Worm (Caenorhabditis elegans): Measurements from ENCODE around the gene pck-1.
"Not testable (repeated sequence)": the region's sequence is repeated elsewhere in the genome, so short reads cannot be mapped to it uniquely, and the experiment has no call there.

pck-1 gene

ce11 chrIII:66160-66559 is at the start of gene pck-1:
pck-1 (minus strand) TSS chrIII:66260.
- TF ChIP-seq flt-1 (GFP tag; IDR thresholded peaks at IDR 0.05) = no peak
- no peak for TF ChIP-seq cog-1 (tag; optimal IDR thresholded peaks at IDR 0.05)
- no peak for TF ChIP-seq ztf-29 (GFP tag; IDR thresholded peaks at IDR 0.05)
- no peak for TF ChIP-seq tab-1 (GFP tag; IDR thresholded peaks at IDR 0.05)
- TF ChIP-seq klf-2 (GFP tag; conservative IDR thresholded peaks at IDR 0.05) = no peak
- TF ChIP-seq ztf-23 (GFP tag; IDR thresholded peaks at IDR 0.05) = no peak
- TF ChIP-seq T22C8.4 (GFP tag; IDR thresholded peaks at IDR 0.05) = no peak
- TF ChIP-seq med-1 (GFP tag; optimal IDR thresholded peaks at IDR 0.05; ENCODE audit: insufficient read depth) = no peak
- TF ChIP-seq ref-1 (GFP tag; conservative IDR thresholded peaks at IDR 0.05) = no peak

DNA sequence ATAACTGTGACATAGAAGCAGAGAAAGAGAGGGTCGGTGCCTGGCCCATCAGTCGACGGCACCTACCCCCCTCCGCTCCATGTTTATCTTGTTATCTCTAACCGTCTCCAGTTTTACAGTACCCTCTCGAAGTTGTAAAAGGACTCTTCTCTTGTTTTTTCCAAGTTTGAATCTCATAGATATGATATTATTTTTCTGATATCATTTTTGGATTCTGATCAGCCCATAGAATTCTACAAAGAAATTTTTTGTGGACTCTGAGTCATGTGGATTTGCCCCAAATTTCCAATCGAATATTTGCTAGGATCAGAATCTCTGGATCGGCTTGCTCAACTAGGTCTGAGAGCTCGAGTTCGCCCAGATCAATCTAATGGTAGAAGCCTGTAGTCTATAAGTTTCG is 48.5 kb upstream of the pck-1 start, which contains the start of gene C29F9.6:
Gene C29F9.6, plus strand, starts transcription at position 301 of the 400 bp plus-strand sequence.
- TF ChIP-seq tab-1 (GFP tag; IDR thresholded peaks at IDR 0.05) = no peak
- no peak for TF ChIP-seq klf-2 (GFP tag; conservative IDR thresholded peaks at IDR 0.05)
- TF ChIP-seq ref-1 (GFP tag; conservative IDR thresholded peaks at IDR 0.05) = no peak
- TF ChIP-seq ztf-29 (GFP tag; IDR thresholded peaks at IDR 0.05) = no peak
- TF ChIP-seq cog-1 (tag; optimal IDR thresholded peaks at IDR 0.05) = no peak

DNA sequence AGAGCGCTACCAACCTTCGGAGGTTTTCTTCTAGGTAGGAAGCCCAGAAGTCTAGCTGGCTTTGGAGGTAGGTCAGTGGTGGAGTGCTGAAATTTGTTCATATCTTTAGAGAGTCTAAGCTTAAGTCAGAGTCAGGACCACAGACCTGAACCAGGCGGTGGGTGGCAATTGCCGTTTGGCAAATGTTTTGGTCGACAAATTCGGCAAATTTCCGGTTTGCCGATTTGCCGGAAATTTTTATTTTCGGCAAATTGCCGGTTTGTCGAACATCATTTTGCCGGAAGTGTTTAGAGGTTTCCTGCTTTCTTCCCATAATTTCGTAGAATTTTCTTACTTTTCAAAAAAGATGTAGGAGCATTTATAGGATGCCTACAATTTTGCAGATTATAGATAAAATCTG is 32.8 kb upstream of the pck-1 start, which contains the start of gene C29F9.9:
Gene C29F9.9, minus strand, starts transcription at position 101 of the 400 bp plus-strand sequence.
- not testable (repeated sequence) for TF ChIP-seq T22C8.4 (GFP tag; IDR thresholded peaks at IDR 0.05); med-1 (GFP tag; optimal IDR thresholded peaks at IDR 0.05; ENCODE audit: insufficient read depth); ref-1 (GFP tag; conservative IDR thresholded peaks at IDR 0.05)

DNA sequence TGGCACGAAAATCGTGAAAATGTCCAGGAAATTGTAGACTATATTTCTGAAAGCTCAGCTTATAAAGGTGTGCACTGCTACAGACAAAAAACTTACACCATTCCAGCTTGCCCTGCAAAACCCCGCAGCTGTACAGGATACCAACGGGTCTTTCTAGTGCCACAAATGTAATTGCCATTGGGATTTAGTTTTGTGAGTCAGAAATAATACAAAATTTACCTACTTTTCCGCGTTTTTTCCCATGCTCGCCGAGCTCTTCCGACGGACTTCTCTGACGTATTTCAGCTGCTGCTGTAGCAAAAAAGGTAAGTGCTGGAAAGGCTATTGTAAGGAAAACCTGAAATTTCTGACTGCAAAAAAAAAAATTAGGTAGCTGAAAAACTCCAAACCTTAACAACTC is 31.0 kb upstream of the pck-1 start, which contains the start of gene C29F9.8:
Gene C29F9.8, minus strand, starts transcription at position 101 of the 400 bp plus-strand sequence.
- not testable (repeated sequence) for TF ChIP-seq ztf-23 (GFP tag; IDR thresholded peaks at IDR 0.05); klf-2 (GFP tag; conservative IDR thresholded peaks at IDR 0.05); ztf-29 (GFP tag; IDR thresholded peaks at IDR 0.05)

DNA sequence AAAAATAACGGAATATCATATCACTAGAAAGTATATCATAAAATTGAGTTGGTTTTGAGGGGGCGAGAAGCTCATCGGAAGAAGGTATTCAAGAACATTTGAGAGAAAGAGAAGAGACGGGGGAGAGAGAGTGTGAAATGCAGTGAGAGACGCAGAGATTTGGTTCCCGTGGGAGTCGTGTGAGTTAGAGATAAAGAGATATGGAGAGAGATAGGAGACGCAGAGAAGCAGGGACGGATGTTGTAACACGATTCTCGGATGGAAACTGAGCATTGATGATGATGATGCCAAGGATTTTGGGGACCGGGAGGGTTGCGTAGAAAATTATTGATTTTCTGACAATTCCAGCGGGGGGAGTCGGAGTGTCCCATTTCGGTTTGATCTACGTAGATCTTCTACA is 30.1 kb upstream of the pck-1 start:
- TF ChIP-seq ztf-23 (GFP tag; IDR thresholded peaks at IDR 0.05) (no peak), tab-1 (GFP tag; IDR thresholded peaks at IDR 0.05) (no peak)

DNA sequence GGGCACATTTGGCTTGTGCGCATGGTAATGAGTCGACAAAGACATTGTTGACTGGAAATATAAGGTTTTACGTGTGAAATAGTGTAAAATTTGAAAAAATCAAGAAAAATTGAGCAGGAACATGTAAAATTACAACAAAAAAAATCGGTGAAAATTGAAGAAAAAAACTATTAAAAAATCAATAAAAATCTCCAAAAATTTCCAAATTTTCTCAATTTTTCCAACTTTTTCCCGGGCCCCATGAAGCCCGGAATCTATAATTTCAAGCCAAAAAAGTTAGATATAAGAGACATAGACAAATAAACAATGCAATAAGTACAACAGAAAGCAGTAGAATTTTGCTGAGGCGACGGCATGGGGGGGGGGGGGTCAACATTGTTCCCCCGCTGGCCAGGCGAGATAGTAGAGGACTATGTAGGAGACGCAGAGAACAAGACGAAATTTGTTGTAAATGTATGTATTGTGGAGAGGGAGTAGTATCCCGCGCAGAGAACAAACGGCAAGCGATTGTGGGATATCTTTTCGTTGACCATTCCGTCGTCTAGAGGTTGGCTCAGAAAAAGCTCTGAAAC is 28.8 kb upstream of the pck-1 start, which contains the start of gene pat-4:
Gene pat-4, minus strand, starts transcription at position 51 of the 572 bp plus-strand sequence.
- no peak for TF ChIP-seq flt-1 (GFP tag; IDR thresholded peaks at IDR 0.05)
- no peak for TF ChIP-seq ref-1 (GFP tag; conservative IDR thresholded peaks at IDR 0.05)
- TF ChIP-seq med-1 (GFP tag; optimal IDR thresholded peaks at IDR 0.05; ENCODE audit: insufficient read depth) = no peak
- TF ChIP-seq tab-1 (GFP tag; IDR thresholded peaks at IDR 0.05) = no peak
- no peak for TF ChIP-seq ztf-23 (GFP tag; IDR thresholded peaks at IDR 0.05)
- TF ChIP-seq klf-2 (GFP tag; conservative IDR thresholded peaks at IDR 0.05) = no peak
- TF ChIP-seq T22C8.4 (GFP tag; IDR thresholded peaks at IDR 0.05) = no peak
- TF ChIP-seq ztf-29 (GFP tag; IDR thresholded peaks at IDR 0.05) = no peak
- TF ChIP-seq cog-1 (tag; optimal IDR thresholded peaks at IDR 0.05) = no peak

DNA sequence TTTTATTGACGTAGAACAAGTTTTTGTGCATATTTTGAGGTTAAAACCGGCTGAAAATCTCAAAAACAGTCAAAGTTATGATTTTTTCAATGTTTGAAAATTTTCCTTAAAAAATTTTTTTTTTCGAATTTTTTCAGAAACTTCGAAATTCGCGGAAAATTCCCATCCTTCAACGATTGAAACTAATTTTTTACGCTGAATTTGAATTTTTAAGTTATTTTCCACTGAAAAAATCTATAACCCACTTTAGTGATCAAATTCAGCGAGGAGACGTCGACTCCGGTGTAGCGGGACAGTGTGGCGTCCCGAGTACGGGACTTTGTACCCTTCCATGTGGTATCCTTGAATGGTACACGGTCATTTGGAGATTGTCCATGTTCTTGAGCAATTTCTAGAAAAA is 26.2 kb upstream of the pck-1 start:
- TF ChIP-seq ref-1 (GFP tag; conservative IDR thresholded peaks at IDR 0.05) (no peak), T22C8.4 (GFP tag; IDR thresholded peaks at IDR 0.05) (no peak), flt-1 (GFP tag; IDR thresholded peaks at IDR 0.05) (no peak), med-1 (GFP tag; optimal IDR thresholded peaks at IDR 0.05; ENCODE audit: insufficient read depth) (no peak), ztf-29 (GFP tag; IDR thresholded peaks at IDR 0.05) (no peak), klf-2 (GFP tag; conservative IDR thresholded peaks at IDR 0.05) (no peak), cog-1 (tag; optimal IDR thresholded peaks at IDR 0.05) (no peak), tab-1 (GFP tag; IDR thresholded peaks at IDR 0.05) (no peak), ztf-23 (GFP tag; IDR thresholded peaks at IDR 0.05) (no peak)

DNA sequence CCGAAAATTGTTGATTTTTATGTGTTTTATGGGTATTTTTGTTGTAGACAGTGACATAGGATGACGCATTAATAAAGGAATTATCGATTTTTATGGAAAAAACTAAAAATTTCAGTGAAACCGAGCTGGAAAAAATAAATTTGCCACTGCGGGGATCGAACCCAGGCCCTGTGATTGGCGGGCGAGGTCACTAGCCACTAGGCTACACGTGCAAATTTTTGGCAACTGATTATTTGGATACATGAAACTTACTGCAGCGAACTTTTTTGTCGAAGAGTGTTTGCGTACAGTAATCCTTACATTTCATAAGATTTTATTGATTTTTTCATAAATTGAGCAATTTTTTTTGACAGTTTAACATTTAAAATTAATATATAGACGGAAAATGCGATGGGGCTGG is 23.1 kb upstream of the pck-1 start:
- TF ChIP-seq flt-1 (GFP tag; IDR thresholded peaks at IDR 0.05) = peak; percentile 81
- TF ChIP-seq T22C8.4 (GFP tag; IDR thresholded peaks at IDR 0.05) = 0 out of 2 replicates have a peak, but pooled peaks have one; percentile 28
- TF ChIP-seq klf-2 (GFP tag; conservative IDR thresholded peaks at IDR 0.05) = no peak
- TF ChIP-seq cog-1 (tag; optimal IDR thresholded peaks at IDR 0.05) = no peak
- peak; percentile 44; the same call in 1 of the 2 replicates for TF ChIP-seq ref-1 (GFP tag; conservative IDR thresholded peaks at IDR 0.05)
- TF ChIP-seq ztf-29 (GFP tag; IDR thresholded peaks at IDR 0.05) = 0 out of 2 replicates have a peak, but pooled peaks have one; percentile 26
- 0 out of 2 replicates have a peak, but pooled peaks have one; percentile 35 for TF ChIP-seq ztf-23 (GFP tag; IDR thresholded peaks at IDR 0.05)
- no peak for TF ChIP-seq med-1 (GFP tag; optimal IDR thresholded peaks at IDR 0.05; ENCODE audit: insufficient read depth)
- TF ChIP-seq tab-1 (GFP tag; IDR thresholded peaks at IDR 0.05) = peak; percentile 69; the same call in 1 of the 2 replicates

ce11 chrIII:87183-87582 is 21.1 kb upstream of the pck-1 start, which contains the start of the genes F54C4.4 and mrpl-40:
F54C4.4 (minus strand) TSS chrIII:87381.
mrpl-40 (plus strand) TSS chrIII:87559.
- TF ChIP-seq ztf-29 (GFP tag; IDR thresholded peaks at IDR 0.05) (no peak), cog-1 (tag; optimal IDR thresholded peaks at IDR 0.05) (peak; percentile 33), klf-2 (GFP tag; conservative IDR thresholded peaks at IDR 0.05) (no peak), T22C8.4 (GFP tag; IDR thresholded peaks at IDR 0.05) (peak; percentile 86)

- TF ChIP-seq cog-1 (tag; optimal IDR thresholded peaks at IDR 0.05) = peak; percentile 61
- TF ChIP-seq ref-1 (GFP tag; conservative IDR thresholded peaks at IDR 0.05) = no peak
Observed at ce11 chrIII:86316-86715, 20.3 kb upstream of the pck-1 start, which contains the start of gene attf-3. attf-3 (minus strand) TSS chrIII:86384.
